Fruit fly (Drosophila melanogaster): ENCODE measurements around the gene CG42570.

CG42570 gene

dm6 chr3L:15675111-15675510 is 42.5 kb upstream of the CG42570 start (continued):
- TF ChIP-seq Doc2 (GFP tag; IDR thresholded peaks at IDR 0.05) (no peak), CG7745 (tag; optimal IDR thresholded peaks at IDR 0.05) (no peak), Awh (GFP tag; IDR thresholded peaks at IDR 0.05) (peak; percentile 47; the same call in 1 of the 2 replicates), seq (GFP tag; IDR thresholded peaks at IDR 0.05) (no peak), odd (GFP tag; optimal IDR thresholded peaks at IDR 0.05) (no peak), ham (GFP tag; IDR thresholded peaks at IDR 0.05) (no peak), Hr51 (GFP tag; optimal IDR thresholded peaks at IDR 0.05) (peak in 1 of 2 experiments; percentile 6), jigr1 (GFP tag; IDR thresholded peaks at IDR 0.05) (no peak), CG42726 (GFP tag; IDR thresholded peaks at IDR 0.05; ENCODE audit: partially characterized antibody) (no peak), CG7271 (tag; optimal IDR thresholded peaks at IDR 0.05) (peak; percentile 29), Sox100B (GFP tag; optimal IDR thresholded peaks at IDR 0.05) (peak; percentile 50), Dek (tag; optimal IDR thresholded peaks at IDR 0.05) (no peak), CG4360 (GFP tag; IDR thresholded peaks at IDR 0.05) (0 out of 2 replicates have a peak, but pooled peaks have one; percentile 39), CG11504 (tag; optimal IDR thresholded peaks at IDR 0.05) (peak; percentile 60), CG18619 (GFP tag; optimal IDR thresholded peaks at IDR 0.05) (peak; percentile 12), kay (GFP tag; optimal IDR thresholded peaks at IDR 0.05) (no peak), NC2β (GFP tag; optimal IDR thresholded peaks at IDR 0.05) (peak; percentile 74), Nf-YC (tag; optimal IDR thresholded peaks at IDR 0.05) (no peak), CG15073 (GFP tag; optimal IDR thresholded peaks at IDR 0.05) (peak; percentile 31), ranshi (GFP tag; IDR thresholded peaks at IDR 0.05) (peak; percentile 12; the same call in 1 of the 2 replicates), Nf-YA (GFP tag; IDR thresholded peaks at IDR 0.05) (no peak), TFAM (GFP tag; optimal IDR thresholded peaks at IDR 0.05) (no peak), Oli (tag; optimal IDR thresholded peaks at IDR 0.05) (peak; percentile 74), CG17612 (GFP tag; IDR thresholded peaks at IDR 0.05) (no peak), Fer2 (tag; optimal IDR thresholded peaks at IDR 0.05) (no peak), CG17829 (tag; optimal IDR thresholded peaks at IDR 0.05) (peak; percentile 90), Max (GFP tag; optimal IDR thresholded peaks at IDR 0.05) (no peak), CG8281 (tag; optimal IDR thresholded peaks at IDR 0.05) (peak; percentile 17), dati (GFP tag; IDR thresholded peaks at IDR 0.05) (0 out of 2 replicates have a peak, but pooled peaks have one; percentile 32), CG15269 (tag; optimal IDR thresholded peaks at IDR 0.05) (peak; percentile 5), CG4617 (GFP tag; optimal IDR thresholded peaks at IDR 0.05; ENCODE audit: borderline replicate concordance) (peak; percentile 28), Asciz (GFP tag; optimal IDR thresholded peaks at IDR 0.05) (peak; percentile 42), CG7963 (GFP tag; IDR thresholded peaks at IDR 0.05; ENCODE audit: partially characterized antibody) (no peak), CG6813 (GFP tag; optimal IDR thresholded peaks at IDR 0.05) (peak; percentile 49), hkb (optimal IDR thresholded peaks at IDR 0.05) (no peak), hkb (GFP tag; IDR thresholded peaks at IDR 0.05) (peak; percentile 51), vvl (GFP tag; IDR thresholded peaks at IDR 0.05) (peak; percentile 84), CG8359 (GFP tag; optimal IDR thresholded peaks at IDR 0.05; ENCODE audit: borderline replicate concordance) (peak; percentile 59), grau (tag; optimal IDR thresholded peaks at IDR 0.05) (peak; percentile 70), CG3726 (GFP tag; IDR thresholded peaks at IDR 0.05) (no peak), slbo (GFP tag; IDR thresholded peaks at IDR 0.05) (no peak), sens-2 (GFP tag; IDR thresholded peaks at IDR 0.05) (peak; percentile 56; the same call in 1 of the 2 replicates), Antp (GFP tag; optimal IDR thresholded peaks at IDR 0.05) (peak; percentile 40), Jarid2 (GFP tag; optimal IDR thresholded peaks at IDR 0.05) (no peak), CoRest (tag; optimal IDR thresholded peaks at IDR 0.05) (peak; percentile 71), Poxn (GFP tag; IDR thresholded peaks at IDR 0.05) (no peak), Doc3 (GFP tag; IDR thresholded peaks at IDR 0.05; ENCODE audit: partially characterized antibody) (no peak), CkIIα-i1 (GFP tag; IDR thresholded peaks at IDR 0.05) (no peak), eve (GFP tag; optimal IDR thresholded peaks at IDR 0.05) (peak in 1 of 2 experiments; percentile 52), Pdp1 (GFP tag; optimal IDR thresholded peaks at IDR 0.05) (peak; percentile 59 to 71)
